Worm (Caenorhabditis elegans) whole organism, midembryonic: ENCODE results near the gene frm-7.

ENCODE experiments used
- T22C8.4 ChIP-seq: fragments of 200-800 bp; sonication (Bioruptor generic); IDR thresholded peaks from 2 replicates; pipeline ENCODE4 v1.3.6; 2022; ENCODE audit warnings: missing genetic modification characterization, missing compliant biosample characterization
- cog-1 ChIP-seq: sonication (generic microtip); optimal IDR thresholded peaks from 2 replicates; lab custom pipeline; 2016; ENCODE audit warnings: missing genetic modification characterization, missing compliant biosample characterization
- flt-1 ChIP-seq: fragments of 200-800 bp; sonication (Bioruptor generic); IDR thresholded peaks from 2 replicates; pipeline ENCODE4 v1.3.6; 2022; ENCODE audit warnings: missing genetic modification characterization, missing compliant biosample characterization
- klf-2 ChIP-seq: fragments of 200-800 bp; sonication (Bioruptor generic); conservative IDR thresholded peaks from 2 replicates; pipeline ENCODE4 v1.3.6; 2022; ENCODE audit warnings: missing genetic modification reagents, missing genetic modification characterization, missing compliant biosample characterization
- med-1 ChIP-seq: sonication (generic microtip); optimal IDR thresholded peaks from 2 replicates; lab custom pipeline; 2017; ENCODE audit warnings: missing genetic modification characterization, mild to moderate bottlenecking, missing compliant biosample characterization, antibody characterized with exemption, missing genetic modification reagents; ENCODE audit not compliant: insufficient read depth
- ref-1 ChIP-seq: fragments of 200-800 bp; sonication (Bioruptor generic); conservative IDR thresholded peaks from 2 replicates; pipeline ENCODE4 v1.3.6; 2022; ENCODE audit warnings: missing genetic modification reagents, missing genetic modification characterization, missing compliant biosample characterization
- tab-1 ChIP-seq: fragments of 200-800 bp; sonication (Bioruptor generic); IDR thresholded peaks from 2 replicates; pipeline ENCODE4 v1.3.6; 2022; ENCODE audit warnings: missing genetic modification characterization, missing compliant biosample characterization
- ztf-23 ChIP-seq: fragments of 200-800 bp; sonication (Bioruptor generic); IDR thresholded peaks from 2 replicates; pipeline ENCODE4 v1.3.6; 2022; ENCODE audit warnings: missing genetic modification reagents, missing genetic modification characterization, missing compliant biosample characterization
- ztf-29 ChIP-seq: fragments of 200-800 bp; sonication (Bioruptor generic); IDR thresholded peaks from 2 replicates; pipeline ENCODE4 v1.3.6; 2022; ENCODE audit warnings: missing genetic modification reagents, missing genetic modification characterization, missing compliant biosample characterization

Gene frm-7

ce11 chrV:12301985-12302591 lies at the start of gene frm-7, which contains the start of gene F55C5.17:
Gene frm-7 (plus strand): TSS chrV:12302484.
Gene F55C5.17 (plus strand): TSS chrV:12302541.
- no peak for TF ChIP-seq med-1 (GFP tag; lab: Kevin White, UChicago)
- no peak for TF ChIP-seq ztf-23
- no peak for TF ChIP-seq ref-1 (GFP tag; lab: Robert Waterston, UW)
- TF ChIP-seq ztf-29 (GFP tag; lab: Robert Waterston, UW), result no peak
- TF ChIP-seq cog-1 (tag; lab: Kevin White, UChicago), result no peak
- TF ChIP-seq tab-1 (GFP tag; lab: Robert Waterston, UW), result no peak
- no peak for TF ChIP-seq T22C8.4 (GFP tag; lab: Robert Waterston, UW)
- no peak for TF ChIP-seq klf-2 (GFP tag; lab: Robert Waterston, UW)
- TF ChIP-seq flt-1 (GFP tag; lab: Robert Waterston, UW), result no peak

- no peak for TF ChIP-seq ref-1 (GFP tag; lab: Robert Waterston, UW)
- no peak for TF ChIP-seq T22C8.4 (GFP tag; lab: Robert Waterston, UW)
- no peak for TF ChIP-seq klf-2 (GFP tag; lab: Robert Waterston, UW)
- no peak for TF ChIP-seq cog-1 (tag; lab: Kevin White, UChicago)
- TF ChIP-seq med-1 (GFP tag; lab: Kevin White, UChicago), result no peak
- no peak for TF ChIP-seq flt-1 (GFP tag; lab: Robert Waterston, UW)
- no peak for TF ChIP-seq ztf-23
- no peak for TF ChIP-seq ztf-29 (GFP tag; lab: Robert Waterston, UW)
- TF ChIP-seq tab-1 (GFP tag; lab: Robert Waterston, UW), result no peak
Measured at ce11 chrV:12255343-12255742, 46.9 kb upstream of the frm-7 start, which contains the start of gene T04H1.12. Gene T04H1.12 (plus strand): TSS chrV:12255643.

ce11 chrV:12256398-12256797 lies 45.9 kb upstream of the frm-7 start, which contains the start of gene ugt-55:
Gene ugt-55 (plus strand): TSS chrV:12256698.
- TF ChIP-seq klf-2 (GFP tag; lab: Robert Waterston, UW), result no peak
- no peak for TF ChIP-seq flt-1 (GFP tag; lab: Robert Waterston, UW)
- TF ChIP-seq ref-1 (GFP tag; lab: Robert Waterston, UW), result no peak

ce11 chrV:12258922-12259321 lies 43.4 kb upstream of the frm-7 start, which contains the start of gene ugt-56:
Gene ugt-56 (plus strand): TSS chrV:12258982.
- TF ChIP-seq ztf-23, result no peak
- no peak for TF ChIP-seq ztf-29 (GFP tag; lab: Robert Waterston, UW)
- TF ChIP-seq T22C8.4 (GFP tag; lab: Robert Waterston, UW), result no peak
- TF ChIP-seq med-1 (GFP tag; lab: Kevin White, UChicago), result no peak
- TF ChIP-seq klf-2 (GFP tag; lab: Robert Waterston, UW), result no peak
- TF ChIP-seq cog-1 (tag; lab: Kevin White, UChicago), result no peak
- TF ChIP-seq flt-1 (GFP tag; lab: Robert Waterston, UW), result no peak
- no peak for TF ChIP-seq ref-1 (GFP tag; lab: Robert Waterston, UW)
- TF ChIP-seq tab-1 (GFP tag; lab: Robert Waterston, UW), result no peak

ce11 chrV:12261377-12261776 lies 40.9 kb upstream of the frm-7 start, which contains the start of gene tbb-6:
Gene tbb-6 (plus strand): TSS chrV:12261531.
- TF ChIP-seq med-1 (GFP tag; lab: Kevin White, UChicago), result no peak
- no peak for TF ChIP-seq ztf-23
- no peak for TF ChIP-seq tab-1 (GFP tag; lab: Robert Waterston, UW)

ce11 chrV:12263723-12264122 lies 38.6 kb upstream of the frm-7 start, which contains the start of gene ssp-35:
Gene ssp-35 (minus strand): TSS chrV:12263823.
- TF ChIP-seq cog-1 (tag; lab: Kevin White, UChicago), result no peak
- TF ChIP-seq ztf-29 (GFP tag; lab: Robert Waterston, UW), result no peak
- TF ChIP-seq ztf-23, result no peak
- TF ChIP-seq ref-1 (GFP tag; lab: Robert Waterston, UW), result no peak
- TF ChIP-seq flt-1 (GFP tag; lab: Robert Waterston, UW), result no peak
- no peak for TF ChIP-seq med-1 (GFP tag; lab: Kevin White, UChicago)
- TF ChIP-seq T22C8.4 (GFP tag; lab: Robert Waterston, UW), result no peak
- TF ChIP-seq tab-1 (GFP tag; lab: Robert Waterston, UW), result no peak
- no peak for TF ChIP-seq klf-2 (GFP tag; lab: Robert Waterston, UW)

- TF ChIP-seq T22C8.4 (GFP tag; lab: Robert Waterston, UW) (no peak), ztf-29 (GFP tag; lab: Robert Waterston, UW) (no peak), flt-1 (GFP tag; lab: Robert Waterston, UW) (no peak), klf-2 (GFP tag; lab: Robert Waterston, UW) (no peak), ztf-23 (no peak), ref-1 (GFP tag; lab: Robert Waterston, UW) (no peak), cog-1 (tag; lab: Kevin White, UChicago) (no peak), med-1 (GFP tag; lab: Kevin White, UChicago) (no peak), tab-1 (GFP tag; lab: Robert Waterston, UW) (no peak)
Measured at ce11 chrV:12269272-12269767, 33.0 kb upstream of the frm-7 start, which contains the start of gene twk-24. Gene twk-24 (minus strand): TSS chrV:12269322.

- no peak for TF ChIP-seq flt-1 (GFP tag; lab: Robert Waterston, UW)
- TF ChIP-seq cog-1 (tag; lab: Kevin White, UChicago), result no peak
- no peak for TF ChIP-seq ztf-23
- TF ChIP-seq tab-1 (GFP tag; lab: Robert Waterston, UW), result no peak
- no peak for TF ChIP-seq ztf-29 (GFP tag; lab: Robert Waterston, UW)
- no peak for TF ChIP-seq T22C8.4 (GFP tag; lab: Robert Waterston, UW)
- no peak for TF ChIP-seq ref-1 (GFP tag; lab: Robert Waterston, UW)
- no peak for TF ChIP-seq klf-2 (GFP tag; lab: Robert Waterston, UW)
- TF ChIP-seq med-1 (GFP tag; lab: Kevin White, UChicago), result no peak
Measured at ce11 chrV:12271495-12271894, 30.8 kb upstream of the frm-7 start, which contains the start of the genes tsfm-1 and capg-2. Gene tsfm-1 (minus strand): TSS chrV:12271551. Gene capg-2 (plus strand): TSS chrV:12271873.

- TF ChIP-seq T22C8.4 (GFP tag; lab: Robert Waterston, UW) (no peak), klf-2 (GFP tag; lab: Robert Waterston, UW) (no peak), ref-1 (GFP tag; lab: Robert Waterston, UW) (no peak), cog-1 (tag; lab: Kevin White, UChicago) (no peak)
Measured at ce11 chrV:12275714-12276113, 26.6 kb upstream of the frm-7 start.
